Fruit fly (Drosophila melanogaster) whole organism, embryonic: ENCODE data around the gene CG16727.
A peak's percentile ranks its signal among the peaks of the same experiment; 100 is the strongest.

ENCODE experiments used
- Adf1 ChIP-seq: fragments of 200-800 bp; sonication (Bioruptor generic); IDR thresholded peaks from 2 replicates; pipeline ENCODE4 v1.3.6; 2022; ENCODE audit warnings: missing biosample characterization, missing genetic modification characterization
- B-H1 ChIP-seq: fragments of 200-800 bp; sonication (Bioruptor generic); IDR thresholded peaks from 3 replicates; pipeline ENCODE4 v1.3.6; 2022; ENCODE audit warnings: missing biosample characterization, missing genetic modification characterization
- CG10321 ChIP-seq: fragments of 200-800 bp; sonication (Bioruptor generic); IDR thresholded peaks from 2 replicates; pipeline ENCODE4 v1.3.6; 2022; ENCODE audit warnings: missing biosample characterization, missing genetic modification characterization
- CG10543 ChIP-seq: fragments of 200-800 bp; sonication (Bioruptor generic); optimal IDR thresholded peaks from 3 replicates; lab custom pipeline; 2017; ENCODE audit warnings: missing biosample characterization, mild to moderate bottlenecking, missing genetic modification characterization, moderate library complexity
- CG10565 ChIP-seq: fragments of 200-800 bp; sonication (Bioruptor generic); optimal IDR thresholded peaks from 3 replicates; lab custom pipeline; 2016; ENCODE audit warnings: missing biosample characterization, mild to moderate bottlenecking, missing genetic modification characterization
- CG11247 ChIP-seq: fragments of 200-800 bp; sonication (Bioruptor generic); IDR thresholded peaks from 2 replicates; pipeline ENCODE4 v1.3.6; 2022; ENCODE audit warnings: missing biosample characterization, missing genetic modification characterization
- CG12104 ChIP-seq: fragments of 200-800 bp; sonication (Bioruptor generic); optimal IDR thresholded peaks from 3 replicates; lab custom pipeline; 2016; ENCODE audit warnings: missing biosample characterization, missing genetic modification characterization
- CG13123 ChIP-seq: fragments of 200-800 bp; sonication (Bioruptor generic); optimal IDR thresholded peaks from 2 replicates; lab custom pipeline; 2016; ENCODE audit warnings: missing biosample characterization, missing genetic modification characterization
- CG15479 ChIP-seq: fragments of 200-800 bp; sonication (Bioruptor generic); optimal IDR thresholded peaks from 3 replicates; lab custom pipeline; 2019; ENCODE audit warnings: missing biosample characterization, mild to moderate bottlenecking, missing genetic modification characterization, moderate library complexity
- CG17361 ChIP-seq: fragments of 200-800 bp; sonication (Bioruptor generic); IDR thresholded peaks from 3 replicates; pipeline ENCODE4 v1.3.6; 2022; ENCODE audit warnings: missing biosample characterization, missing genetic modification characterization
- CG17612 ChIP-seq: fragments of 200-800 bp; sonication (Bioruptor generic); IDR thresholded peaks from 2 replicates; pipeline ENCODE4 v1.3.6; 2022; ENCODE audit warnings: missing biosample characterization, missing genetic modification characterization
- CG30431 ChIP-seq: fragments of 200-800 bp; sonication (Bioruptor generic); optimal IDR thresholded peaks from 2 replicates; lab custom pipeline; 2017; ENCODE audit warnings: missing biosample characterization, missing genetic modification characterization
- CG3065 ChIP-seq: fragments of 200-800 bp; sonication (Bioruptor generic); optimal IDR thresholded peaks from 2 replicates; lab custom pipeline; 2016; ENCODE audit warnings: missing biosample characterization, missing genetic modification characterization
- CG43689 ChIP-seq: fragments of 200-800 bp; sonication (Bioruptor generic); IDR thresholded peaks from 2 replicates; pipeline ENCODE4 v1.3.6; 2022; ENCODE audit warnings: missing biosample characterization, missing genetic modification characterization
- CG6254 ChIP-seq: fragments of 200-800 bp; sonication (Bioruptor generic); optimal IDR thresholded peaks from 3 replicates; lab custom pipeline; 2017; ENCODE audit warnings: mild to moderate bottlenecking, missing biosample characterization, missing genetic modification reagents, missing genetic modification characterization
- CG6854 ChIP-seq: fragments of 200-800 bp; sonication (Bioruptor generic); optimal IDR thresholded peaks from 3 replicates; lab custom pipeline; 2017; ENCODE audit warnings: missing biosample characterization, mild to moderate bottlenecking, missing genetic modification characterization
- CG7271 ChIP-seq: fragments of 200-800 bp; sonication (Bioruptor generic); optimal IDR thresholded peaks from 2 replicates; lab custom pipeline; 2018; ENCODE audit warnings: missing biosample characterization, mild to moderate bottlenecking, missing genetic modification characterization, moderate library complexity
- CG7928 ChIP-seq: fragments of 200-800 bp; sonication (Bioruptor generic); optimal IDR thresholded peaks from 2 replicates; lab custom pipeline; 2017; ENCODE audit warnings: missing biosample characterization, mild to moderate bottlenecking, missing genetic modification characterization
- CG8089 ChIP-seq: fragments of 200-800 bp; sonication (Bioruptor generic); optimal IDR thresholded peaks from 3 replicates; lab custom pipeline; 2016; ENCODE audit warnings: missing biosample characterization, missing genetic modification characterization
- CG8281 ChIP-seq: fragments of 200-800 bp; sonication (Bioruptor generic); optimal IDR thresholded peaks from 2 replicates; lab custom pipeline; 2018; ENCODE audit warnings: missing biosample characterization, mild to moderate bottlenecking, missing genetic modification characterization, moderate library complexity
- CG9797 ChIP-seq: fragments of 200-800 bp; sonication (Bioruptor generic); optimal IDR thresholded peaks from 3 replicates; lab custom pipeline; 2018; ENCODE audit warnings: missing biosample characterization, mild to moderate bottlenecking, missing genetic modification characterization
- CG9817 ChIP-seq: fragments of 200-800 bp; sonication (Bioruptor generic); optimal IDR thresholded peaks from 2 replicates; lab custom pipeline; 2018; ENCODE audit warnings: missing biosample characterization, mild to moderate bottlenecking, missing genetic modification characterization, moderate library complexity
- Chrac-16 ChIP-seq: fragments of 200-800 bp; sonication (Bioruptor generic); optimal IDR thresholded peaks from 3 replicates; lab custom pipeline; 2016; ENCODE audit warnings: missing biosample characterization, missing genetic modification characterization
- ERR ChIP-seq: fragments of 200-800 bp; sonication (Bioruptor generic); optimal IDR thresholded peaks from 2 replicates; lab custom pipeline; 2016; ENCODE audit warnings: missing biosample characterization, missing genetic modification characterization
- Fer3 ChIP-seq: fragments of 200-800 bp; sonication (Bioruptor generic); optimal IDR thresholded peaks from 2 replicates; lab custom pipeline; 2018; ENCODE audit warnings: missing biosample characterization, mild to moderate bottlenecking, missing genetic modification characterization, moderate library complexity
- GATAe ChIP-seq: fragments of 200-800 bp; sonication (Bioruptor generic); conservative IDR thresholded peaks from 2 replicates; pipeline ENCODE4 v1.3.6; 2022; ENCODE audit warnings: missing biosample characterization, missing genetic modification characterization
- Gsc ChIP-seq: fragments of 200-800 bp; sonication (Bioruptor generic); IDR thresholded peaks from 2 replicates; pipeline ENCODE4 v1.3.6; 2022; ENCODE audit warnings: missing biosample characterization, missing genetic modification characterization
- H2.0 ChIP-seq: fragments of 200-800 bp; sonication (Bioruptor generic); IDR thresholded peaks from 2 replicates; pipeline ENCODE4 v1.3.6; 2022; ENCODE audit warnings: missing biosample characterization, missing genetic modification characterization
- Max ChIP-seq: fragments of 200-800 bp; sonication (Bioruptor generic); optimal IDR thresholded peaks from 2 replicates; lab custom pipeline; 2016; ENCODE audit warnings: missing biosample characterization, mild to moderate bottlenecking, missing genetic modification characterization
- Med ChIP-seq: fragments of 200-800 bp; sonication (Bioruptor generic); peaks from one replicate; lab custom pipeline; 2016; ENCODE audit warnings: missing biosample characterization, missing genetic modification characterization, mild to moderate bottlenecking, inconsistent platforms, moderate library complexity
- Mrtf ChIP-seq: fragments of 200-800 bp; sonication (Bioruptor generic); IDR thresholded peaks from 3 replicates; pipeline ENCODE4 v1.3.6; 2022; ENCODE audit warnings: missing biosample characterization, missing genetic modification characterization
- PHDP ChIP-seq: fragments of 200-800 bp; sonication (Bioruptor generic); optimal IDR thresholded peaks from 3 replicates; lab custom pipeline; 2018; ENCODE audit warnings: missing biosample characterization, mild to moderate bottlenecking, missing genetic modification characterization, moderate library complexity
- Pdp1 ChIP-seq, 2 experiments: fragments of 200-800 bp; sonication (Bioruptor generic); optimal IDR thresholded peaks; 3 replicates each; lab custom pipeline; 2016; ENCODE audit warnings: missing biosample characterization in 2 of 2, missing genetic modification characterization in 2 of 2, mild to moderate bottlenecking in 1 of 2, moderate library complexity in 1 of 2
- Side ChIP-seq: fragments of 200-800 bp; sonication (Bioruptor generic); optimal IDR thresholded peaks from 2 replicates; lab custom pipeline; 2016; ENCODE audit warnings: missing biosample characterization, missing genetic modification characterization
- amos ChIP-seq: fragments of 200-800 bp; sonication (Bioruptor generic); IDR thresholded peaks from 2 replicates; pipeline ENCODE4 v1.3.6; 2022; ENCODE audit warnings: missing biosample characterization, missing genetic modification characterization; ENCODE audit not compliant: partially characterized antibody
- az2 ChIP-seq: fragments of 200-800 bp; sonication (Bioruptor generic); optimal IDR thresholded peaks from 3 replicates; lab custom pipeline; 2016; ENCODE audit warnings: missing biosample characterization, missing genetic modification characterization
- corto ChIP-seq: fragments of 200-800 bp; sonication (Bioruptor generic); optimal IDR thresholded peaks from 2 replicates; lab custom pipeline; 2016; ENCODE audit warnings: missing biosample characterization, mild to moderate bottlenecking, missing genetic modification characterization, moderate library complexity
- dpn ChIP-seq, 2 experiments: fragments of 200-800 bp; sonication (Bioruptor generic); optimal IDR thresholded peaks; 3 replicates each; lab custom pipeline; 2016; ENCODE audit warnings: missing biosample characterization in 2 of 2, missing genetic modification characterization in 2 of 2
- ewg ChIP-seq: fragments of 200-800 bp; sonication (Bioruptor generic); optimal IDR thresholded peaks from 3 replicates; lab custom pipeline; 2017; ENCODE audit warnings: mild to moderate bottlenecking, missing biosample characterization, missing genetic modification reagents, missing genetic modification characterization
- fd3F ChIP-seq: fragments of 200-800 bp; sonication (Bioruptor generic); optimal IDR thresholded peaks from 2 replicates; lab custom pipeline; 2018; ENCODE audit warnings: missing biosample characterization, mild to moderate bottlenecking, missing genetic modification characterization, moderate library complexity
- jing ChIP-seq: fragments of 200-800 bp; sonication (Bioruptor generic); optimal IDR thresholded peaks from 2 replicates; lab custom pipeline; 2018; ENCODE audit warnings: missing biosample characterization, mild to moderate bottlenecking, missing genetic modification characterization
- peb ChIP-seq: fragments of 200-800 bp; sonication (Bioruptor generic); IDR thresholded peaks from 2 replicates; pipeline ENCODE4 v1.3.6; 2022; ENCODE audit warnings: missing biosample characterization, missing genetic modification characterization
- ro ChIP-seq: fragments of 200-800 bp; sonication (Bioruptor generic); IDR thresholded peaks from 2 replicates; pipeline ENCODE4 v1.3.6; 2022; ENCODE audit warnings: missing biosample characterization, missing genetic modification characterization
- sc ChIP-seq, 3 experiments: fragments of >200 bp in 2 of 3; fragments of 200-800 bp in 1 of 3; sonication (Bioruptor generic) in 1 of 3; optimal IDR thresholded peaks; 2 replicates in 2 of 3; 3 replicates in 1 of 3; lab custom pipeline; 2017; ENCODE audit warnings: mild to moderate bottlenecking in 1 of 3, missing biosample characterization in 1 of 3, missing genetic modification characterization in 1 of 3, missing genetic modification reagents in 1 of 3
- scrt ChIP-seq: fragments of 200-800 bp; sonication (Bioruptor generic); optimal IDR thresholded peaks from 2 replicates; lab custom pipeline; 2018; ENCODE audit warnings: missing biosample characterization, mild to moderate bottlenecking, missing genetic modification characterization, moderate library complexity
- sd ChIP-seq: fragments of 200-800 bp; sonication (Bioruptor generic); optimal IDR thresholded peaks from 3 replicates; lab custom pipeline; 2018; ENCODE audit warnings: missing biosample characterization, mild to moderate bottlenecking, missing genetic modification characterization, moderate library complexity
- sna ChIP-seq: fragments of 200-800 bp; sonication (Bioruptor generic); IDR thresholded peaks from 2 replicates; pipeline ENCODE4 v1.3.6; 2022; ENCODE audit warnings: missing biosample characterization, missing genetic modification characterization; ENCODE audit not compliant: partially characterized antibody
- sug ChIP-seq: fragments of 200-800 bp; optimal IDR thresholded peaks from 2 replicates; lab custom pipeline; 2019; ENCODE audit warnings: missing biosample characterization, mild to moderate bottlenecking, missing genetic modification characterization, moderate library complexity
- vvl ChIP-seq: fragments of 200-800 bp; sonication (Bioruptor generic); IDR thresholded peaks from 2 replicates; pipeline ENCODE4 v1.3.6; 2022; ENCODE audit warnings: missing biosample characterization, missing genetic modification characterization

Gene CG16727

DNA sequence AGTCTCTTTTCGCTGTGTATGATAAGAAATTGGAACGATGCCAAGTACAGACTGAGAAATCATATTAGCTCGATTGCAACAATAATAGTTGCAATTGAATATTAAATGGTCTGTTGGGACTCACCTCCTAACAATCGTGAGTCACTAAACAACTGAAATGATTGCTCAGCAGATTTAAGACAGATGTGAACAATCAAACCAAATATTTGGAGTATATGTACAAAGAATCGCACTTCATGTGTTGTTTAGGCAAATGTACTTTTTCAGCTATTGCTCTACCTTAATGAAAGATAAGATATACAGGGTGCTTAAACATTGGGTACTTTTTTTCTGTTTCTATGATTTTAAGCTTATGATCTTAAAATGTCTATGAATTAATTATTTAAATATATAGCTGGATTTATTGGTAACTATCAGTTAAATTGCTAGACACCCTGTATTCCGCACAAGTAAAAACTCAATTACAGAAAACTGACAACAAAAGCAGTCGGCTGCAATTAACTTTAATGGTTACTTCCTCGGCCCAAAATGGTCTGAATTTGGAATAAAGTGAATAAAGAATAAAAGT lies 28.4 kb downstream of the CG16727 start (continued):
- peak; percentile 64 for TF ChIP-seq CG7271
- peak; percentile 65; the same call in 2 of the 3 replicates for TF ChIP-seq Mrtf (GFP tag; lab: Robert Waterston, UW)
- TF ChIP-seq ERR (GFP tag; lab: Kevin White, UChicago): peak; percentile 31
- peak; percentile 69 for TF ChIP-seq sug (tag; lab: Kevin White, UChicago)
- peak; percentile 78 for TF ChIP-seq B-H1
- peak; percentile 50 for TF ChIP-seq Chrac-16
- TF ChIP-seq sd (tag; lab: Kevin White, UChicago): peak; percentile 47
- TF ChIP-seq H2.0 (GFP tag; lab: Robert Waterston, UW): peak; percentile 89
- TF ChIP-seq ro (GFP tag; lab: Robert Waterston, UW): peak; percentile 44; the same call in 1 of the 2 replicates
- no peak for TF ChIP-seq CG9797 (GFP tag; lab: Kevin White, UChicago)
- TF ChIP-seq Max (GFP tag; lab: Kevin White, UChicago): peak; percentile 58
- peak; percentile 84 for TF ChIP-seq CG43689 (GFP tag; lab: Robert Waterston, UW)
- TF ChIP-seq CG6854 (GFP tag; lab: Kevin White, UChicago): peak; percentile 85
- peak; percentile 91 for TF ChIP-seq Med (GFP tag; lab: Kevin White, UChicago)
- peak; percentile 96 for TF ChIP-seq PHDP
- TF ChIP-seq jing (GFP tag; lab: Kevin White, UChicago): peak; percentile 45
- TF ChIP-seq az2: peak; percentile 76
- TF ChIP-seq CG11247: peak; percentile 82
- peak; percentile 8 for TF ChIP-seq Side (GFP tag; lab: Kevin White, UChicago)
- peak; percentile 83 for TF ChIP-seq CG12104 (GFP tag; lab: Kevin White, UChicago)
- TF ChIP-seq dpn (GFP tag; optimal IDR thresholded peaks at IDR 0.05; lab: Kevin White, UChicago): peak; percentile 59 to 75
- TF ChIP-seq Pdp1 (GFP tag; optimal IDR thresholded peaks at IDR 0.05; lab: Kevin White, UChicago): peak; percentile 51 to 76
- TF ChIP-seq CG8089 (GFP tag; lab: Kevin White, UChicago): no peak
- no peak for TF ChIP-seq Gsc (GFP tag; lab: Robert Waterston, UW)
- no peak for TF ChIP-seq sc (optimal IDR thresholded peaks at IDR 0.05; lab: Kevin White, UChicago)
- peak; percentile 50 for TF ChIP-seq sc (GFP tag; optimal IDR thresholded peaks at IDR 0.05; lab: Kevin White, UChicago)
- TF ChIP-seq CG10565 (GFP tag; lab: Kevin White, UChicago): peak; percentile 9
- peak; percentile 61; the same call in 1 of the 2 replicates for TF ChIP-seq CG10321 (GFP tag; lab: Robert Waterston, UW)
- peak; percentile 77; the same call in 2 of the 3 replicates for TF ChIP-seq CG17361 (GFP tag; lab: Robert Waterston, UW)
- TF ChIP-seq sna (GFP tag; lab: Robert Waterston, UW): no peak
- TF ChIP-seq CG8281 (tag; lab: Kevin White, UChicago): peak; percentile 74
- peak; percentile 86 for TF ChIP-seq fd3F (GFP tag; lab: Kevin White, UChicago)
- peak; percentile 47 for TF ChIP-seq corto
- peak; percentile 95 for TF ChIP-seq Fer3 (tag; lab: Kevin White, UChicago)
- peak; percentile 51 for TF ChIP-seq CG10543 (GFP tag; lab: Kevin White, UChicago)
- peak; percentile 27 for TF ChIP-seq CG3065
- peak; percentile 74 for TF ChIP-seq GATAe
- TF ChIP-seq scrt (GFP tag; lab: Kevin White, UChicago): peak; percentile 64
- TF ChIP-seq vvl: peak; percentile 95
- TF ChIP-seq CG17612 (GFP tag; lab: Robert Waterston, UW): peak; percentile 85
- peak; percentile 56; the same call in 1 of the 2 replicates for TF ChIP-seq peb (GFP tag; lab: Robert Waterston, UW)
- TF ChIP-seq amos (GFP tag; lab: Robert Waterston, UW): no peak
- TF ChIP-seq ewg (GFP tag; lab: Kevin White, UChicago): peak; percentile 49
- 0 out of 2 replicates have a peak, but pooled peaks have one; percentile 11 for TF ChIP-seq Adf1 (GFP tag; lab: Robert Waterston, UW)
- peak; percentile 84 for TF ChIP-seq CG6254 (GFP tag; lab: Kevin White, UChicago)
- no peak for TF ChIP-seq CG15479 (GFP tag; lab: Kevin White, UChicago)
- peak; percentile 42 for TF ChIP-seq CG7928 (GFP tag; lab: Kevin White, UChicago)
- TF ChIP-seq CG13123 (GFP tag; lab: Kevin White, UChicago): peak; percentile 49
- no peak for TF ChIP-seq CG30431
- peak; percentile 80 for TF ChIP-seq CG9817 (tag; lab: Kevin White, UChicago)
